Fruit fly (Drosophila melanogaster): ENCODE results near the gene CkIIbeta.

DNA sequence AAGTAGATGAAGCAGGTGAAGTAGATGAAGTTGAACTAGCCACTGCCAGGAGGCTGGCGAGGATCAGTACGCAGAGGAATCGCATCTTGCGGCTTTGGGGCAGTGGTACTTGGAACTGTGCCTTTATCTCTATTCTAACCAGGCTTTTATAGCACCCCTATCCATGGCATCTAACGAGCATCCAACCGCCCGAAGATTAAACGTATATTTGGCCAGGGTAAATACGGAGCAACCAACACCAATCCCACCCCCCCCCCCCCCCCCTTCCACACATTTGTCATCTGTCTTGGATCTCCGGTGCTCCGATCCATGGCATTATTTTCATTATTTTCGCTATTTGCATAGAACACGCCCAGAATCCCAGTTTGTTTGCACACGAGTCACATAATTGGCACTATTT, 45.6 kb downstream of the CkIIbeta start, which contains the start of gene CG15741:
- TF ChIP-seq CG8478 (optimal IDR thresholded peaks at IDR 0.05): no peak
- TF ChIP-seq CTCF (optimal IDR thresholded peaks at IDR 0.05): no peak
